Worm (Caenorhabditis elegans) whole organism, L3 larva: ENCODE data around the gene npp-27.

Source experiments
- ZK546.5 ChIP-seq: sonication (generic microtip); optimal IDR thresholded peaks from 2 replicates; lab custom pipeline; 2017; ENCODE audit warnings: missing biosample characterization, missing genetic modification characterization
- ama-1 ChIP-seq: fragments of 150-350 bp; optimal IDR thresholded peaks from 2 replicates; lab custom pipeline; 2018
- ceh-16 ChIP-seq: sonication (generic microtip); optimal IDR thresholded peaks from 2 replicates; lab custom pipeline; 2017; ENCODE audit warnings: missing biosample characterization, missing genetic modification characterization
- ceh-28 ChIP-seq: fragments of 150-350 bp; optimal IDR thresholded peaks from 2 replicates; lab custom pipeline; 2014; ENCODE audit warnings: missing biosample characterization, missing genetic modification reagents, missing genetic modification characterization
- ceh-82 ChIP-seq: fragments of 150-350 bp; optimal IDR thresholded peaks from 2 replicates; lab custom pipeline; 2014; ENCODE audit warnings: missing biosample characterization, missing genetic modification characterization
- ceh-9 ChIP-seq: sonication (generic microtip); optimal IDR thresholded peaks from 2 replicates; lab custom pipeline; 2018; ENCODE audit warnings: missing biosample characterization, missing genetic modification characterization
- daf-12 ChIP-seq: fragments of 150-350 bp; optimal IDR thresholded peaks from 2 replicates; lab custom pipeline; 2014; ENCODE audit warnings: missing biosample characterization, missing genetic modification reagents, missing genetic modification characterization
- egl-27 ChIP-seq: sonication (generic microtip); optimal IDR thresholded peaks from 4 replicates; lab custom pipeline; 2017; ENCODE audit warnings: missing biosample characterization, missing genetic modification reagents, missing genetic modification characterization
- elt-2 ChIP-seq: sonication (generic microtip); optimal IDR thresholded peaks from 2 replicates; lab custom pipeline; 2016; ENCODE audit warnings: missing genetic modification reagents, mild to moderate bottlenecking, missing genetic modification characterization, missing compliant biosample characterization
- eor-1 ChIP-seq, 2 experiments: fragments of 150-350 bp; optimal IDR thresholded peaks; 2 replicates each; lab custom pipeline; 2014 to 2018; ENCODE audit warnings: missing biosample characterization in 2 of 2, missing genetic modification characterization in 2 of 2
- fkh-10 ChIP-seq: sonication (generic microtip); optimal IDR thresholded peaks from 2 replicates; lab custom pipeline; 2017; ENCODE audit warnings: missing biosample characterization, missing genetic modification reagents, missing genetic modification characterization
- lin-15B ChIP-seq: fragments of 150-350 bp; optimal IDR thresholded peaks from 2 replicates; lab custom pipeline; 2014; ENCODE audit warnings: missing biosample characterization, missing genetic modification characterization
- lin-39 ChIP-seq: fragments of 150-350 bp; optimal IDR thresholded peaks from 2 replicates; lab custom pipeline; 2018; ENCODE audit warnings: missing biosample characterization, missing genetic modification reagents, missing genetic modification characterization
- lsy-12 ChIP-seq: sonication (generic microtip); optimal IDR thresholded peaks from 2 replicates; lab custom pipeline; 2016; ENCODE audit warnings: mild to moderate bottlenecking, missing genetic modification characterization, missing compliant biosample characterization
- mdl-1 ChIP-seq: fragments of 150-350 bp; optimal IDR thresholded peaks from 2 replicates; lab custom pipeline; 2014; ENCODE audit warnings: missing biosample characterization, missing genetic modification characterization
- mml-1 ChIP-seq: fragments of 150-350 bp; sonication (generic microtip); optimal IDR thresholded peaks from 3 replicates; lab custom pipeline; 2014; ENCODE audit warnings: missing biosample characterization, missing genetic modification characterization
- nhr-11 ChIP-seq: fragments of 150-350 bp; optimal IDR thresholded peaks from 2 replicates; lab custom pipeline; 2014; ENCODE audit warnings: missing biosample characterization, missing genetic modification characterization
- nhr-12 ChIP-seq: fragments of 150-350 bp; optimal IDR thresholded peaks from 2 replicates; lab custom pipeline; 2014; ENCODE audit warnings: missing biosample characterization, missing genetic modification characterization
- nhr-23 ChIP-seq: fragments of 150-350 bp; optimal IDR thresholded peaks from 2 replicates; lab custom pipeline; 2014; ENCODE audit warnings: missing biosample characterization, missing genetic modification reagents, missing genetic modification characterization
- nhr-237 ChIP-seq: fragments of 150-350 bp; optimal IDR thresholded peaks from 2 replicates; lab custom pipeline; 2014; ENCODE audit warnings: missing biosample characterization, missing genetic modification characterization
- nhr-25 ChIP-seq: sonication (generic microtip); optimal IDR thresholded peaks from 2 replicates; lab custom pipeline; 2017; ENCODE audit warnings: missing biosample characterization, missing genetic modification characterization
- nhr-28 ChIP-seq: fragments of 150-350 bp; optimal IDR thresholded peaks from 2 replicates; lab custom pipeline; 2014; ENCODE audit warnings: missing biosample characterization, missing genetic modification characterization
- nhr-67 ChIP-seq: fragments of 150-350 bp; optimal IDR thresholded peaks from 2 replicates; lab custom pipeline; 2014; ENCODE audit warnings: missing biosample characterization, missing genetic modification characterization
- nhr-76 ChIP-seq: fragments of 150-350 bp; sonication (generic microtip); optimal IDR thresholded peaks from 5 replicates; lab custom pipeline; 2014; ENCODE audit warnings: missing biosample characterization, missing genetic modification characterization
- nhr-77 ChIP-seq: fragments of 150-350 bp; optimal IDR thresholded peaks from 2 replicates; lab custom pipeline; 2014; ENCODE audit warnings: missing biosample characterization, missing genetic modification characterization
- pha-4 ChIP-seq: fragments of 150-350 bp; optimal IDR thresholded peaks from 2 replicates; lab custom pipeline; 2014; ENCODE audit warnings: missing biosample characterization, missing genetic modification reagents, missing genetic modification characterization
- sea-2 ChIP-seq: fragments of 150-350 bp; sonication (generic microtip); optimal IDR thresholded peaks from 4 replicates; lab custom pipeline; 2014; ENCODE audit warnings: missing biosample characterization, missing genetic modification reagents, missing genetic modification characterization
- skn-1 ChIP-seq: fragments of 150-350 bp; optimal IDR thresholded peaks from 2 replicates; lab custom pipeline; 2014; ENCODE audit warnings: missing biosample characterization, missing genetic modification characterization
- tbx-2 ChIP-seq: sonication (generic microtip); optimal IDR thresholded peaks from 2 replicates; lab custom pipeline; 2016; ENCODE audit warnings: mild to moderate bottlenecking, missing genetic modification characterization, missing compliant biosample characterization
- unc-39 ChIP-seq: sonication (generic microtip); optimal IDR thresholded peaks from 4 replicates; lab custom pipeline; 2017; ENCODE audit warnings: missing biosample characterization, missing genetic modification characterization
- unc-62 ChIP-seq: fragments of 150-350 bp; sonication (generic microtip); optimal IDR thresholded peaks from 4 replicates; lab custom pipeline; 2014; ENCODE audit warnings: missing biosample characterization, missing genetic modification reagents, missing genetic modification characterization
- zag-1 ChIP-seq: fragments of 150-350 bp; optimal IDR thresholded peaks from 2 replicates; lab custom pipeline; 2014; ENCODE audit warnings: missing biosample characterization, missing genetic modification characterization
- ztf-11 ChIP-seq: fragments of 150-350 bp; optimal IDR thresholded peaks from 2 replicates; lab custom pipeline; 2014; ENCODE audit warnings: missing biosample characterization, missing genetic modification characterization
- ztf-4 ChIP-seq: fragments of 150-350 bp; optimal IDR thresholded peaks from 2 replicates; lab custom pipeline; 2014; ENCODE audit warnings: missing biosample characterization, missing genetic modification characterization

npp-27 gene

ce11 chrIV:7881166-7881565 lies 28.9 kb downstream of the npp-27 start:
- peak; percentile 4 for TF ChIP-seq pha-4 (tag; lab: Kevin White, UChicago)
- no peak for TF ChIP-seq mml-1 (tag; lab: Kevin White, UChicago)
- TF ChIP-seq zag-1 (tag; lab: Kevin White, UChicago) = no peak
- TF ChIP-seq ztf-11 = no peak
- TF ChIP-seq elt-2 (tag; lab: Kevin White, UChicago) = peak; percentile 55
- no peak for TF ChIP-seq unc-39 (tag; lab: Kevin White, UChicago)
- TF ChIP-seq nhr-12 (tag; lab: Kevin White, UChicago) = no peak

- no peak for TF ChIP-seq mml-1 (tag; lab: Kevin White, UChicago)
- TF ChIP-seq mdl-1 (tag; lab: Kevin White, UChicago) = no peak
- TF ChIP-seq tbx-2 (tag; lab: Kevin White, UChicago) = no peak
- no peak for TF ChIP-seq nhr-11 (tag; lab: Kevin White, UChicago)
- no peak for TF ChIP-seq nhr-12 (tag; lab: Kevin White, UChicago)
- TF ChIP-seq eor-1 (tag; optimal IDR thresholded peaks at IDR 0.05; lab: Kevin White, UChicago) = no peak
- no peak for TF ChIP-seq egl-27 (tag; lab: Kevin White, UChicago)
- TF ChIP-seq ZK546.5 (tag; lab: Kevin White, UChicago) = no peak
- TF ChIP-seq ceh-9 (tag; lab: Kevin White, UChicago) = no peak
- no peak for TF ChIP-seq nhr-77
- TF ChIP-seq sea-2 (GFP tag; lab: Kevin White, UChicago) = no peak
These were observed 31.0 kb downstream of the npp-27 start, which contains the start of gene srt-73 for ce11 chrIV:7879017-7879416. Gene srt-73 (plus strand): TSS chrIV:7879317.

ce11 chrIV:7877781-7878180 lies 32.3 kb downstream of the npp-27 start, which contains the start of gene kin-26:
Gene kin-26 (minus strand): TSS chrIV:7877881.
- TF ChIP-seq daf-12 (tag; lab: Kevin White, UChicago) (no peak), nhr-28 (tag; lab: Kevin White, UChicago) (no peak), fkh-10 (no peak), lsy-12 (tag; lab: Kevin White, UChicago) (no peak), nhr-76 (tag; lab: Kevin White, UChicago) (no peak), eor-1 (tag; optimal IDR thresholded peaks at IDR 0.05; lab: Kevin White, UChicago) (no peak), skn-1 (tag; lab: Kevin White, UChicago) (no peak), nhr-11 (tag; lab: Kevin White, UChicago) (no peak), ama-1 (lab: Kevin White, UChicago) (no peak), sea-2 (GFP tag; lab: Kevin White, UChicago) (no peak), ceh-9 (tag; lab: Kevin White, UChicago) (no peak), unc-62 (GFP tag; lab: Kevin White, UChicago) (no peak), ztf-4 (tag; lab: Kevin White, UChicago) (no peak), ceh-82 (tag; lab: Kevin White, UChicago) (no peak), nhr-23 (tag; lab: Kevin White, UChicago) (no peak), nhr-67 (tag; lab: Kevin White, UChicago) (no peak), nhr-237 (tag; lab: Kevin White, UChicago) (no peak), lin-15B (tag; lab: Kevin White, UChicago) (no peak), mdl-1 (tag; lab: Kevin White, UChicago) (no peak)

ce11 chrIV:7877255-7877654 lies 32.8 kb downstream of the npp-27 start:
- TF ChIP-seq ztf-11 = no peak
- TF ChIP-seq, all 47 proteins: peak for 0

- no peak for TF ChIP-seq nhr-237 (tag; lab: Kevin White, UChicago)
- no peak for TF ChIP-seq nhr-12 (tag; lab: Kevin White, UChicago)
- TF ChIP-seq ztf-4 (tag; lab: Kevin White, UChicago) = no peak
- TF ChIP-seq lin-39 = no peak
- TF ChIP-seq nhr-67 (tag; lab: Kevin White, UChicago) = no peak
- no peak for TF ChIP-seq nhr-23 (tag; lab: Kevin White, UChicago)
- TF ChIP-seq nhr-25 (tag; lab: Kevin White, UChicago) = no peak
- no peak for TF ChIP-seq mml-1 (tag; lab: Kevin White, UChicago)
- TF ChIP-seq ceh-28 (tag; lab: Kevin White, UChicago) = no peak
- TF ChIP-seq ceh-9 (tag; lab: Kevin White, UChicago) = no peak
- TF ChIP-seq fkh-10 = no peak
- TF ChIP-seq ceh-16 (tag; lab: Kevin White, UChicago) = no peak
- no peak for TF ChIP-seq lsy-12 (tag; lab: Kevin White, UChicago)
- TF ChIP-seq unc-39 (tag; lab: Kevin White, UChicago) = no peak
- TF ChIP-seq egl-27 (tag; lab: Kevin White, UChicago) = no peak
- TF ChIP-seq, all 47 proteins: peak for 0
These were observed 39.6 kb downstream of the npp-27 start, which contains the start of gene T06C10.3 for ce11 chrIV:7870451-7870850. Gene T06C10.3 (plus strand): TSS chrIV:7870751.
